Worm (Caenorhabditis elegans): ENCODE measurements around the gene C18G1.9.

The C18G1.9 gene

ce11 chrV:4730075-4730474, 39.5 kb downstream of the C18G1.9 start, which contains the start of gene tig-2:
Gene tig-2, minus strand, starts transcription at chrV:4730161.
- TF ChIP-seq mbf-1 (tag; optimal IDR thresholded peaks at IDR 0.05) (no peak), mab-5 (tag; optimal IDR thresholded peaks at IDR 0.05) (no peak), nhr-21 (tag; optimal IDR thresholded peaks at IDR 0.05) (no peak), alr-1 (tag; optimal IDR thresholded peaks at IDR 0.05) (no peak), dmd-4 (tag; optimal IDR thresholded peaks at IDR 0.05) (no peak), ceh-82 (tag; optimal IDR thresholded peaks at IDR 0.05) (no peak), nhr-25 (tag; optimal IDR thresholded peaks at IDR 0.05) (no peak), ama-1 (optimal IDR thresholded peaks at IDR 0.05) (no peak), crh-2 (tag; optimal IDR thresholded peaks at IDR 0.05) (peak; percentile 2), ztf-4 (tag; optimal IDR thresholded peaks at IDR 0.05) (no peak), sma-9 (GFP tag; optimal IDR thresholded peaks at IDR 0.05) (no peak), sma-9 (tag; optimal IDR thresholded peaks at IDR 0.05) (no peak), nhr-12 (tag; optimal IDR thresholded peaks at IDR 0.05) (no peak), mdl-1 (tag; optimal IDR thresholded peaks at IDR 0.05) (no peak), lin-39 (tag; optimal IDR thresholded peaks at IDR 0.05) (no peak), ZK546.5 (tag; optimal IDR thresholded peaks at IDR 0.05) (no peak), R02D3.7 (tag; optimal IDR thresholded peaks at IDR 0.05) (no peak), unc-62 (GFP tag; optimal IDR thresholded peaks at IDR 0.05) (no peak), gmeb-1 (tag; optimal IDR thresholded peaks at IDR 0.05) (no peak), sma-3 (GFP tag; optimal IDR thresholded peaks at IDR 0.05) (no peak), ztf-11 (tag; optimal IDR thresholded peaks at IDR 0.05) (no peak), nhr-129 (tag; optimal IDR thresholded peaks at IDR 0.05) (peak; percentile 54), nhr-6 (tag; optimal IDR thresholded peaks at IDR 0.05) (no peak), unc-55 (GFP tag; optimal IDR thresholded peaks at IDR 0.05) (no peak), C34F6.9 (tag; optimal IDR thresholded peaks at IDR 0.05) (peak; percentile 29), nhr-77 (tag; optimal IDR thresholded peaks at IDR 0.05) (no peak), ceh-16 (tag; optimal IDR thresholded peaks at IDR 0.05) (no peak), lin-11 (tag; optimal IDR thresholded peaks at IDR 0.05) (no peak), peb-1 (tag; optimal IDR thresholded peaks at IDR 0.05) (no peak), elt-3 (tag; optimal IDR thresholded peaks at IDR 0.05) (no peak), fos-1 (tag; optimal IDR thresholded peaks at IDR 0.05) (no peak), elt-1 (tag; optimal IDR thresholded peaks at IDR 0.05) (no peak), lsy-2 (tag; optimal IDR thresholded peaks at IDR 0.05) (peak in 1 of 2 experiments; percentile 20), lin-13 (GFP tag; optimal IDR thresholded peaks at IDR 0.05) (peak; percentile 1), ztf-1 (GFP tag; conservative IDR thresholded peaks at IDR 0.05) (no peak), nhr-11 (tag; optimal IDR thresholded peaks at IDR 0.05) (no peak), Y55F3AM.14 (GFP tag; optimal IDR thresholded peaks at IDR 0.05) (peak; percentile 59), F13H6.1 (tag; optimal IDR thresholded peaks at IDR 0.05) (peak; percentile 58), nhr-23 (tag; optimal IDR thresholded peaks at IDR 0.05) (no peak)

ce11 chrV:4724453-4724852, 45.1 kb downstream of the C18G1.9 start, which contains the start of gene F39G3.4:
Gene F39G3.4, plus strand, starts transcription at chrV:4724753.
- no peak for TF ChIP-seq alr-1 (tag; optimal IDR thresholded peaks at IDR 0.05)
- no peak for TF ChIP-seq fos-1 (tag; optimal IDR thresholded peaks at IDR 0.05)
- TF ChIP-seq lin-11 (tag; optimal IDR thresholded peaks at IDR 0.05): no peak
- TF ChIP-seq egl-27 (tag; optimal IDR thresholded peaks at IDR 0.05): no peak
- no peak for TF ChIP-seq mbf-1 (tag; optimal IDR thresholded peaks at IDR 0.05)
- no peak for TF ChIP-seq nhr-25 (tag; optimal IDR thresholded peaks at IDR 0.05)
- no peak for TF ChIP-seq mab-5 (tag; optimal IDR thresholded peaks at IDR 0.05)

- TF ChIP-seq nhr-21 (tag; optimal IDR thresholded peaks at IDR 0.05) (no peak), ztf-1 (GFP tag; conservative IDR thresholded peaks at IDR 0.05) (no peak), dmd-4 (tag; optimal IDR thresholded peaks at IDR 0.05) (no peak), nhr-25 (tag; optimal IDR thresholded peaks at IDR 0.05) (no peak)
These were observed 47.2 kb downstream of the C18G1.9 start, which contains the start of gene F39G3.5 for ce11 chrV:4722314-4722713. Gene F39G3.5, plus strand, starts transcription at chrV:4722614.
